Fruit fly (Drosophila melanogaster): ENCODE measurements around the gene CG5276.

DNA sequence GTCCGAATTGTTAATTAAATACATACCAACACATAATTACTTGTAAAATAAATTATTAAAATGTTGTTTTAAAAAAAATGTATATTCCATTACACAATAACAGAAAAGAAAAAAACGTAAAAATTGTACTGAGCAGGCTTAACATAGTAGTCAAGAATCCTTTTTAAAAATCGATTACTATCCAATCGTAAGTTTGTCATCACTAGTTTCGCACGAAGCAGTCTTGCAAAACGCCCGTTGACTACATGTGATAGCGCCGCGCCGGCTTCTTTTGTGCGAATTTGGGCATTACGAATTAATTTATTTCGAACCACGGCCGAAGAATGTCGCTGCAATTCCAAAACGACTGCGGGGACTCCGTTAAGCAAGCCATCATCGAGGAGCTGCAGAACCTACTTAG, 19.2 kb upstream of the CG5276 start, which contains the start of gene Ipo9:
- TF ChIP-seq CG8478 (optimal IDR thresholded peaks at IDR 0.05) = no peak
- no peak for TF ChIP-seq CTCF (optimal IDR thresholded peaks at IDR 0.05)

Measured in S2 (cell line).